Worm (Caenorhabditis elegans): ENCODE results near the gene srh-41.
"Not testable (repeated sequence)": the region's sequence is repeated elsewhere in the genome, so short reads cannot be mapped to it uniquely, and the experiment has no call there.

DNA sequence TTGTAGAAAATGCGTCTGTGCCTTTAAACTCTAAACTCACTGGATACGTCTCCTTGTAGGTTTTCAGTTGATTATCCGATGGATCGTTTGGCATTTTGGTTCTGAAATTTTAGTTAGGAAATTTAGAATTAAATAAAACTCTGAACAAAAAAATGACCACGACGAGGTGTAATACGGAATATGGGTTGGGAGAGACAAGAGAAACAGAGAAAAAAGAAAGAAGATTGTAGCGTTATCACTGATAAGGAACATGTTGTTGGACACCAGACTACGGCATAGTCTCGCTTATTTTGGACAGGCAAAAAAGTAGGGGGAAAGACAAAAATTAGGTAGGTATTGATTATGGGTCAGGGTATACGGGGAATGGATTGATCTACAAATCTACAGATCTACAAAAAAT is 14.8 kb upstream of the srh-41 start, which contains the start of gene ctl-2:
- TF ChIP-seq fos-1 (tag; optimal IDR thresholded peaks at IDR 0.05); sma-9 (GFP tag; optimal IDR thresholded peaks at IDR 0.05); sma-9 (tag; optimal IDR thresholded peaks at IDR 0.05); unc-62 (GFP tag; optimal IDR thresholded peaks at IDR 0.05); elt-1 (tag; optimal IDR thresholded peaks at IDR 0.05): not testable (repeated sequence)
